Worm (Caenorhabditis elegans) whole organism, late embryonic: Measurements from ENCODE around the gene dyci-1.

Experiments used
- C08G9.2 ChIP-seq: sonication (generic microtip); optimal IDR thresholded peaks from 2 replicates; lab custom pipeline; 2016; ENCODE audit warnings: mild to moderate bottlenecking, missing genetic modification characterization, moderate library complexity, missing compliant biosample characterization
- K02D7.2 ChIP-seq: sonication (generic microtip); optimal IDR thresholded peaks from 2 replicates; lab custom pipeline; 2017; ENCODE audit warnings: mild to moderate bottlenecking, missing genetic modification characterization, missing compliant biosample characterization
- T23F11.4 ChIP-seq: fragments of 200-800 bp; sonication (Bioruptor generic); optimal IDR thresholded peaks from 2 replicates; lab custom pipeline; 2018; ENCODE audit warnings: mild to moderate bottlenecking, missing genetic modification characterization, missing compliant biosample characterization
- Y22D7AL.16 ChIP-seq: sonication (generic microtip); optimal IDR thresholded peaks from 2 replicates; lab custom pipeline; 2016; ENCODE audit warnings: missing genetic modification characterization, missing compliant biosample characterization
- ceh-14 ChIP-seq: sonication (generic microtip); optimal IDR thresholded peaks from 2 replicates; lab custom pipeline; 2016; ENCODE audit warnings: missing genotype, missing genetic modification characterization, missing compliant biosample characterization
- ceh-18 ChIP-seq: sonication (generic microtip); optimal IDR thresholded peaks from 2 replicates; lab custom pipeline; 2016; ENCODE audit warnings: missing genetic modification characterization, missing compliant biosample characterization
- ceh-19 ChIP-seq: fragments of 200-800 bp; sonication (Bioruptor generic); optimal IDR thresholded peaks from 2 replicates; lab custom pipeline; 2018; ENCODE audit warnings: mild to moderate bottlenecking, missing genetic modification characterization, missing compliant biosample characterization
- ceh-2 ChIP-seq: sonication (generic microtip); optimal IDR thresholded peaks from 2 replicates; lab custom pipeline; 2016; ENCODE audit warnings: missing genotype, missing genetic modification characterization, missing compliant biosample characterization
- ceh-22 ChIP-seq: sonication (generic microtip); optimal IDR thresholded peaks from 2 replicates; lab custom pipeline; 2017; ENCODE audit warnings: missing biosample characterization, missing genetic modification characterization
- ceh-24 ChIP-seq: sonication (generic microtip); optimal IDR thresholded peaks from 2 replicates; lab custom pipeline; 2016; ENCODE audit warnings: mild to moderate bottlenecking, missing genetic modification characterization, missing compliant biosample characterization
- ceh-31 ChIP-seq: sonication (generic microtip); optimal IDR thresholded peaks from 2 replicates; lab custom pipeline; 2016; ENCODE audit warnings: missing genetic modification characterization, missing compliant biosample characterization
- ceh-34 ChIP-seq: sonication (generic microtip); optimal IDR thresholded peaks from 2 replicates; lab custom pipeline; 2016; ENCODE audit warnings: mild to moderate bottlenecking, missing genetic modification characterization, missing compliant biosample characterization
- ceh-45 ChIP-seq: fragments of 200-800 bp; sonication (Bioruptor generic); IDR thresholded peaks from 2 replicates; pipeline ENCODE4 v1.3.6; 2022; ENCODE audit warnings: missing genetic modification reagents, missing genetic modification characterization, missing compliant biosample characterization
- ceh-48 ChIP-seq: sonication (generic microtip); optimal IDR thresholded peaks from 2 replicates; lab custom pipeline; 2016; ENCODE audit warnings: missing genetic modification characterization, inconsistent platforms, missing compliant biosample characterization
- ceh-6 ChIP-seq: fragments of 200-800 bp; sonication (Bioruptor generic); optimal IDR thresholded peaks from 2 replicates; lab custom pipeline; 2018; ENCODE audit warnings: mild to moderate bottlenecking, missing genetic modification characterization, missing compliant biosample characterization
- ceh-9 ChIP-seq: sonication (generic microtip); optimal IDR thresholded peaks from 2 replicates; lab custom pipeline; 2016; ENCODE audit warnings: mild to moderate bottlenecking, missing genetic modification characterization, inconsistent platforms, missing compliant biosample characterization
- che-1 ChIP-seq: sonication (generic microtip); optimal IDR thresholded peaks from 2 replicates; lab custom pipeline; 2016; ENCODE audit warnings: mild to moderate bottlenecking, missing genetic modification characterization, missing compliant biosample characterization
- dmd-4 ChIP-seq: sonication (generic microtip); optimal IDR thresholded peaks from 2 replicates; lab custom pipeline; 2016; ENCODE audit warnings: borderline replicate concordance, missing genetic modification characterization, missing compliant biosample characterization
- dve-1 ChIP-seq: sonication (generic microtip); optimal IDR thresholded peaks from 2 replicates; lab custom pipeline; 2017; ENCODE audit warnings: antibody characterized with exemption, mild to moderate bottlenecking, missing genetic modification characterization, missing compliant biosample characterization
- elt-2 ChIP-seq: sonication (generic microtip); optimal IDR thresholded peaks from 2 replicates; lab custom pipeline; 2016; ENCODE audit warnings: missing genetic modification reagents, missing genetic modification characterization, missing compliant biosample characterization
- ets-4 ChIP-seq: sonication (generic microtip); optimal IDR thresholded peaks from 2 replicates; lab custom pipeline; 2016; ENCODE audit warnings: missing genetic modification characterization, missing compliant biosample characterization
- eyg-1 ChIP-seq: sonication (generic microtip); optimal IDR thresholded peaks from 2 replicates; lab custom pipeline; 2016; ENCODE audit warnings: missing genotype, missing genetic modification characterization, missing compliant biosample characterization
- fax-1 ChIP-seq: sonication (generic microtip); optimal IDR thresholded peaks from 2 replicates; lab custom pipeline; 2016; ENCODE audit warnings: missing genotype, missing genetic modification characterization, missing compliant biosample characterization
- fkh-10 ChIP-seq: fragments of 150-350 bp; optimal IDR thresholded peaks from 2 replicates; lab custom pipeline; 2014; ENCODE audit warnings: missing biosample characterization, missing genetic modification reagents, missing genetic modification characterization
- fkh-6 ChIP-seq: sonication (generic microtip); optimal IDR thresholded peaks from 2 replicates; lab custom pipeline; 2016; ENCODE audit warnings: missing genetic modification characterization, missing compliant biosample characterization
- gmeb-2 ChIP-seq: sonication (generic microtip); optimal IDR thresholded peaks from 2 replicates; lab custom pipeline; 2016; ENCODE audit warnings: missing genetic modification characterization, inconsistent platforms, missing compliant biosample characterization
- hlh-13 ChIP-seq: fragments of 200-800 bp; sonication (Bioruptor generic); optimal IDR thresholded peaks from 2 replicates; lab custom pipeline; 2018; ENCODE audit warnings: mild to moderate bottlenecking, missing genetic modification characterization, missing compliant biosample characterization
- hlh-6 ChIP-seq: sonication (generic microtip); optimal IDR thresholded peaks from 2 replicates; lab custom pipeline; 2016; ENCODE audit warnings: missing genotype, missing genetic modification characterization, missing compliant biosample characterization
- lim-6 ChIP-seq: sonication (generic microtip); optimal IDR thresholded peaks from 2 replicates; lab custom pipeline; 2016; ENCODE audit warnings: missing genetic modification characterization, missing compliant biosample characterization
- mec-3 ChIP-seq: sonication (generic microtip); optimal IDR thresholded peaks from 2 replicates; lab custom pipeline; 2016; ENCODE audit warnings: borderline replicate concordance, missing genetic modification characterization, missing compliant biosample characterization
- nfya-1 ChIP-seq: sonication (generic microtip); optimal IDR thresholded peaks from 2 replicates; lab custom pipeline; 2017; ENCODE audit warnings: missing genetic modification characterization, mild to moderate bottlenecking, missing compliant biosample characterization, antibody characterized with exemption, moderate library complexity
- nhr-11 ChIP-seq: fragments of 150-350 bp; optimal IDR thresholded peaks from 2 replicates; lab custom pipeline; 2014; ENCODE audit warnings: missing biosample characterization, missing genetic modification characterization
- nhr-232 ChIP-seq: sonication (generic microtip); optimal IDR thresholded peaks from 2 replicates; lab custom pipeline; 2016; ENCODE audit warnings: missing genetic modification characterization, missing compliant biosample characterization
- pag-3 ChIP-seq: sonication (generic microtip); optimal IDR thresholded peaks from 2 replicates; lab custom pipeline; 2016; ENCODE audit warnings: missing compliant biosample characterization, missing genetic modification characterization, borderline replicate concordance
- pax-1 ChIP-seq: fragments of 150-350 bp; optimal IDR thresholded peaks from 2 replicates; lab custom pipeline; 2014; ENCODE audit warnings: missing biosample characterization, missing genetic modification characterization
- pros-1 ChIP-seq: fragments of 150-350 bp; optimal IDR thresholded peaks from 2 replicates; lab custom pipeline; 2014; ENCODE audit warnings: missing biosample characterization, missing genetic modification reagents, missing genetic modification characterization
- ref-2 ChIP-seq: sonication (generic microtip); optimal IDR thresholded peaks from 2 replicates; lab custom pipeline; 2016; ENCODE audit warnings: missing genetic modification characterization, missing compliant biosample characterization
- sdc-2 ChIP-seq: sonication (generic microtip); optimal IDR thresholded peaks from 2 replicates; lab custom pipeline; 2016; ENCODE audit warnings: missing genotype, missing genetic modification characterization, missing compliant biosample characterization
- sox-2 ChIP-seq: fragments of 200-800 bp; sonication (Bioruptor generic); IDR thresholded peaks from 2 replicates; pipeline ENCODE4 v1.3.6; 2022; ENCODE audit warnings: missing genetic modification reagents, missing genetic modification characterization, missing compliant biosample characterization
- syd-9 ChIP-seq: sonication (generic microtip); optimal IDR thresholded peaks from 2 replicates; lab custom pipeline; 2016; ENCODE audit warnings: mild to moderate bottlenecking, missing genetic modification characterization, moderate library complexity, missing compliant biosample characterization
- tbx-2 ChIP-seq: sonication (generic microtip); optimal IDR thresholded peaks from 2 replicates; lab custom pipeline; 2016; ENCODE audit warnings: missing genetic modification characterization, missing compliant biosample characterization
- unc-42 ChIP-seq: sonication (generic microtip); optimal IDR thresholded peaks from 2 replicates; lab custom pipeline; 2016; ENCODE audit warnings: missing genotype, missing genetic modification characterization, missing compliant biosample characterization
- zip-5 ChIP-seq: sonication (generic microtip); optimal IDR thresholded peaks from 2 replicates; lab custom pipeline; 2016; ENCODE audit warnings: missing genetic modification characterization, missing compliant biosample characterization

Gene dyci-1

DNA sequence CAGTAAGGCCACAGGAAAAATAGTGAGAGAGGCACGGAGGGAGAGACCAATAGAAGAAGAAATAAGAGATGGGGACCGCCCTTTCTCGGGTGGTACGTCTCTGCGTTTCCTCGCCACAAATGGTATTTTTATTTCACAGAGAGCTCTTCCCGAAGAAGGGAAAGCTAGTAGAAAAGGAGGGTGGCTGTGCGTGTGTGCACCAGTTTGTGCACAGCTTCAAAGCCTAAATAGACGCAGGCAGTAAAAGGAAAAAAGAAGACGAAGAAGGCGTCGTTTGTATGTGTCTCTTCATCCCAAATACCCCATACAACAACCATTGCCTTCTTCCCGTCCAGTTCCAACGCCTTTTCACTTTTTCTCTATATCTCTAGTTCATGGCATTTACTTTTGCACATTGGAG, 24.7 kb upstream of the dyci-1 start:
- TF ChIP-seq dmd-4 (no peak), ceh-31 (tag; lab: Kevin White, UChicago) (peak; percentile 86), hlh-13 (GFP tag; lab: Kevin White, UChicago) (no peak), unc-42 (tag; lab: Kevin White, UChicago) (peak; percentile 59), ceh-45 (GFP tag; lab: Robert Waterston, UW) (no peak), syd-9 (tag; lab: Kevin White, UChicago) (peak; percentile 52), fkh-6 (no peak), nfya-1 (tag; lab: Kevin White, UChicago) (peak; percentile 70), ceh-14 (tag; lab: Kevin White, UChicago) (peak; percentile 29), fkh-10 (peak; percentile 26), sdc-2 (peak; percentile 42), zip-5 (tag; lab: Kevin White, UChicago) (no peak), dve-1 (no peak), pag-3 (tag; lab: Kevin White, UChicago) (no peak), K02D7.2 (tag; lab: Kevin White, UChicago) (no peak), ref-2 (peak; percentile 68), ceh-19 (GFP tag; lab: Kevin White, UChicago) (peak; percentile 75), ceh-6 (GFP tag; lab: Kevin White, UChicago) (no peak), nhr-232 (tag; lab: Kevin White, UChicago) (no peak), ets-4 (tag; lab: Kevin White, UChicago) (no peak), ceh-48 (no peak), tbx-2 (tag; lab: Kevin White, UChicago) (peak; percentile 54), ceh-9 (tag; lab: Kevin White, UChicago) (no peak), ceh-22 (tag; lab: Kevin White, UChicago) (no peak), C08G9.2 (tag; lab: Kevin White, UChicago) (peak; percentile 3), pros-1 (tag; lab: Kevin White, UChicago) (no peak), ceh-34 (tag; lab: Kevin White, UChicago) (peak; percentile 82)
- TF ChIP-seq, all 69 proteins: peak for 12

DNA sequence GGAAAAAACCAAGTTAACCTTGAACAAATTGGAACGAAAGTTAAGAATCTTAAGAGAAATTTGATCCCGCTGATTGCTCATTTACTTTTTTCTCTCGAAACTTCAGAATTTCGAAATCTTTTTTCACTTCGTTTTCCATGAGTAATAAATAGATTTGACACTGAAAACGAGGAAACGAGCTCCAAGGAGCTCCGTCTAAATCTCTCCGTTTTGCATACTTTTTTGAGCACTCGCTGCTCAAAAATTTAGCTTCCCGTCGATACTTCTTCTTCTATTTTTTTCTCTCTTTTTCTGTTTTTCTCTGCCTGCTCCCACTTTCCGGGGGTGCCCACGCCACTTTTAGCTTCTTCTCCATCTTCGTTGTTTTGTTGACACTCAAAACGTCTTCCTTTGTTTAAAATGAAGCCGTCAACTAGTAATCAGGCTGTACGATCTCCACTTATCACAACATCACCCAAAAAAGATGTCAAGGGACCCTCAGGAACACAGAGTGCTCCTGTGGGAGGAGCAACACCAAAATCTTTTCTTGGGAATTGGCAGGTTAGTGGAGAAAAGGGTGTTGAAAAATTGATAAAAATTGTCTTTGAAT, 21.5 kb upstream of the dyci-1 start, which contains the start of gene C17H12.10:
TSS of gene C17H12.10 (plus strand) at position 325 of the 589 bp plus-strand sequence.
- no peak for TF ChIP-seq C08G9.2 (tag; lab: Kevin White, UChicago)
- peak; percentile 15 for TF ChIP-seq ceh-18 (tag; lab: Kevin White, UChicago)
- TF ChIP-seq nhr-232 (tag; lab: Kevin White, UChicago), result no peak
- TF ChIP-seq ceh-31 (tag; lab: Kevin White, UChicago), result peak; percentile 13
- no peak for TF ChIP-seq ceh-19 (GFP tag; lab: Kevin White, UChicago)
- TF ChIP-seq unc-42 (tag; lab: Kevin White, UChicago), result peak; percentile 86
- TF ChIP-seq Y22D7AL.16 (tag; lab: Kevin White, UChicago), result no peak
- no peak for TF ChIP-seq sdc-2
- no peak for TF ChIP-seq elt-2 (tag; lab: Kevin White, UChicago)

DNA sequence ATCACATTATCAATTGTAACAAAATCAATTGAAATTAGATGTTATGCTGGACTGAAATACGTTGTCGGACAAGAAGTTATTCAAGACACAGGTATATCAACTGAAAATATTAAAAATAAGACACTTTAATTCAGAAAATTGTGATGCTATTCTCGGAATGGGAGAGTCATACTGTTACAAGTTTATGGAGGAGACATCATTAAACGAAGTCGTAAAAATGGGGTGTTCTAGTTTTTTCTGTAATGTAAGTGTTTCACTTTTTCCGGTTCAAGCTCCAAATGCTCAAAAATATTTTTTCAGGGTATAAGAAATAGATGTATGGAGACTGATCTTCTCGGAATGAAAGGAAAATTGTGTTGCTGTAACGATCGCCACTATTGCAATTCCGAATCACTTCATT, 19.7 kb upstream of the dyci-1 start, which contains the start of gene C17H12.37:
TSS of gene C17H12.37 (plus strand) at position 301 of the 400 bp plus-strand sequence.
- TF ChIP-seq fax-1 (tag; lab: Kevin White, UChicago) (no peak), T23F11.4 (no peak), mec-3 (tag; lab: Kevin White, UChicago) (no peak), lim-6 (tag; lab: Kevin White, UChicago) (no peak), gmeb-2 (tag; lab: Kevin White, UChicago) (no peak), pag-3 (tag; lab: Kevin White, UChicago) (no peak), hlh-6 (tag; lab: Kevin White, UChicago) (no peak), pax-1 (tag; lab: Kevin White, UChicago) (no peak), ceh-48 (no peak), sox-2 (GFP tag; lab: Robert Waterston, UW) (no peak), ceh-2 (tag; lab: Kevin White, UChicago) (no peak), che-1 (no peak), nhr-11 (no peak), eyg-1 (tag; lab: Kevin White, UChicago) (no peak), elt-2 (tag; lab: Kevin White, UChicago) (no peak), Y22D7AL.16 (tag; lab: Kevin White, UChicago) (no peak), ceh-24 (tag; lab: Kevin White, UChicago) (no peak)
